Worm (Caenorhabditis elegans) whole organism, L4/young adult: ENCODE results near the gene R144.6.

Source experiments
- W03F9.2 ChIP-seq: fragments of 150-350 bp; optimal IDR thresholded peaks from 2 replicates; lab custom pipeline; 2014; ENCODE audit warnings: missing biosample characterization, missing genetic modification characterization
- dao-5 ChIP-seq: sonication (generic microtip); optimal IDR thresholded peaks from 2 replicates; lab custom pipeline; 2016; ENCODE audit warnings: missing genotype, missing genetic modification characterization, moderate library complexity, missing compliant biosample characterization
- him-1 ChIP-seq: sonication (generic microtip); optimal IDR thresholded peaks from 2 replicates; lab custom pipeline; 2016; ENCODE audit warnings: missing genotype, missing genetic modification reagents, missing genetic modification characterization, missing compliant biosample characterization

DNA sequence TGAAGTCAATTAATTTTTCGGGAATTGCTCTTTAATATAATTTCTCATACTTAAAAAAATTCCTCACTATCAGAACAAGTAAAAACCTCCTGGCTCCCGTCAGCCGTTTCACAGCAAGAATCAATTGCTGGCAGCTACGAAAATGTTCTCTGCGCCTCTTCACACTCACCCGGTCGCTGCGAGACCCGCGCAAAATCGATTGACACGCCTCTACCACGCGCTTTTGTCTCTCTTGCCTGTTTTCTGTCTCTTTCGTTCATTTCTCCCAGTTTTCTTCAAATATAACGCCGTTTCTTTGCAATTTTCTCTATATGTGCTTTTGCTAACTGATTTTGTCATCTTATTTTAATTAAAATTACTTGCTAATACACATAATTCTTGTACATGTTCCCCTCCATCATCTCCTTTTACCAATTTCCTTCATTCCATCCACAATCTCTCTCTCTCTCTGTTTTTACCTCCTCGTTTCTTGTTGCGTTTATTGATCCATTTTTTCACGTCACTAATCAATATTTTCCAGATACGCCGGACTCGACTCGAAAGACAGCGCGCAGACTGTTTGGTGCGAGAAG is 20.0 kb upstream of the R144.6 start, which contains the start of gene pcf-11:
- TF ChIP-seq him-1 (tag; lab: Kevin White, UChicago) = no peak
- no peak for TF ChIP-seq dao-5 (tag; lab: Kevin White, UChicago)
- peak; percentile 34 for TF ChIP-seq W03F9.2
